Fruit fly (Drosophila melanogaster) whole organism: ENCODE measurements around the gene orb.

Experiments used
- Dll ChIP-seq: fragments of >200 bp; optimal IDR thresholded peaks from 2 replicates; lab custom pipeline; 2017
- EcR ChIP-seq, 2 experiments: fragments of >200 bp; optimal IDR thresholded peaks; 2 replicates each; lab custom pipeline; 2017; ENCODE audit warnings: missing biosample characterization in 2 of 2, missing genetic modification characterization in 2 of 2, missing genetic modification reagents in 2 of 2
- usp ChIP-seq: fragments of >200 bp; optimal IDR thresholded peaks from 2 replicates; lab custom pipeline; 2017; ENCODE audit warnings: missing biosample characterization, missing genetic modification characterization, mixed read lengths

dm6 chr3R:23278704-23279379 is 1.8 kb downstream of the orb start:
- TF ChIP-seq EcR (GFP tag; optimal IDR thresholded peaks at IDR 0.05; lab: Kevin White, UChicago) (no peak), Dll (lab: Kevin White, UChicago) (no peak), usp (GFP tag; lab: Kevin White, UChicago) (no peak)
